Fruit fly (Drosophila melanogaster): Measurements from ENCODE around the gene CalpC.

Gene CalpC

DNA sequence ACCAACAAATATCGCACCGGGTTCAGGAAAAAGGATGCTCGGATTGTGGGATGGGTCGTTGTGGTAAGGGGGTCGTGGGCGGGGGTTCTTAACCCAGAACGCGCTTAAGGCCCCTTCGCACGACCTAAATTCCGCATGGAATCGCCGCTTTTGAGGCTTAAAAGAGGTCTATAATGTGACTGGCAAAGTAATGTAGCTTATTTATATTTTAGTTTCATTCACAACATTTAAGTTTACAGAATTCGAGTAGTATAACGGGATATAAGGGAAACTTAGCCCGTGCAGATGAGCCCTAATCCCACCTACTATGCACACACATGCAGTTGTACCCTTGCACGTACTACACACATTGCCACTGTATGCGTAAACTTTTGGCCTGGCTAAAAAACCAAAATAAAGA lies 46.8 kb upstream of the CalpC start (continued):
- no peak for TF ChIP-seq zen2 (GFP tag; IDR thresholded peaks at IDR 0.05; ENCODE audit: partially characterized antibody)
- peak; percentile 72; the same call in 2 of the 3 replicates for TF ChIP-seq CG2889 (GFP tag; IDR thresholded peaks at IDR 0.05)
- TF ChIP-seq odd (GFP tag; optimal IDR thresholded peaks at IDR 0.05), result peak; percentile 81
- TF ChIP-seq HLH4C (GFP tag; IDR thresholded peaks at IDR 0.05; ENCODE audit: partially characterized antibody), result no peak
- TF ChIP-seq Dip2 (GFP tag; IDR thresholded peaks at IDR 0.05), result no peak
- TF ChIP-seq dpn (GFP tag; optimal IDR thresholded peaks at IDR 0.05), result peak; percentile 13 to 66
- peak; percentile 77 for TF ChIP-seq sqz (GFP tag; optimal IDR thresholded peaks at IDR 0.05)
- TF ChIP-seq Max (GFP tag; optimal IDR thresholded peaks at IDR 0.05), result peak; percentile 46
- TF ChIP-seq Hmx (GFP tag; optimal IDR thresholded peaks at IDR 0.05), result no peak
- peak; percentile 61 for TF ChIP-seq CG7271 (tag; optimal IDR thresholded peaks at IDR 0.05)
- no peak for TF ChIP-seq z (GFP tag; IDR thresholded peaks at IDR 0.05)
- no peak for TF ChIP-seq Tbp (GFP tag; optimal IDR thresholded peaks at IDR 0.05)
- TF ChIP-seq CG7839 (tag; optimal IDR thresholded peaks at IDR 0.05), result peak; percentile 88
- peak; percentile 64 for TF ChIP-seq Atf6 (GFP tag; IDR thresholded peaks at IDR 0.05)
- no peak for TF ChIP-seq gro (GFP tag; optimal IDR thresholded peaks at IDR 0.05)
- peak; percentile 12 for TF ChIP-seq CG3838 (GFP tag; optimal IDR thresholded peaks at IDR 0.05)
- no peak for TF ChIP-seq CG1832 (GFP tag; optimal IDR thresholded peaks at IDR 0.05)
- TF ChIP-seq Scr (GFP tag; IDR thresholded peaks at IDR 0.05; ENCODE audit: partially characterized antibody), result no peak
- no peak for TF ChIP-seq Doc3 (GFP tag; IDR thresholded peaks at IDR 0.05; ENCODE audit: partially characterized antibody)
- no peak for TF ChIP-seq fru (optimal IDR thresholded peaks at IDR 0.05)
- peak; percentile 72 for TF ChIP-seq fd3F (GFP tag; optimal IDR thresholded peaks at IDR 0.05)
- peak; percentile 46 for TF ChIP-seq ems (GFP tag; optimal IDR thresholded peaks at IDR 0.05)
- peak; percentile 81 for TF ChIP-seq E2f1 (GFP tag; IDR thresholded peaks at IDR 0.05)
- TF ChIP-seq dati (GFP tag; IDR thresholded peaks at IDR 0.05), result peak; percentile 67
- peak; percentile 75 for TF ChIP-seq CG18619 (GFP tag; optimal IDR thresholded peaks at IDR 0.05)
- TF ChIP-seq Lim3 (GFP tag; IDR thresholded peaks at IDR 0.05), result no peak
- peak; percentile 21 for TF ChIP-seq tup (GFP tag; optimal IDR thresholded peaks at IDR 0.05)
- TF ChIP-seq Mad (GFP tag; optimal IDR thresholded peaks at IDR 0.05), result peak; percentile 73
- TF ChIP-seq bab2 (GFP tag; optimal IDR thresholded peaks at IDR 0.05), result peak; percentile 46
- no peak for TF ChIP-seq ERR (GFP tag; optimal IDR thresholded peaks at IDR 0.05)
- no peak for TF ChIP-seq insv (GFP tag; optimal IDR thresholded peaks at IDR 0.05)
- TF ChIP-seq Lpt (GFP tag; optimal IDR thresholded peaks at IDR 0.05), result no peak
- TF ChIP-seq CG4707 (GFP tag; optimal IDR thresholded peaks at IDR 0.05), result peak; percentile 81
- TF ChIP-seq oc (tag; optimal IDR thresholded peaks at IDR 0.05), result peak; percentile 75
- TF ChIP-seq CG16813 (GFP tag; IDR thresholded peaks at IDR 0.05; ENCODE audit: partially characterized antibody), result no peak
- peak; percentile 7 for TF ChIP-seq trh (GFP tag; optimal IDR thresholded peaks at IDR 0.05)
- TF ChIP-seq CG14441 (GFP tag; IDR thresholded peaks at IDR 0.05), result peak; percentile 81
- TF ChIP-seq trem (tag; optimal IDR thresholded peaks at IDR 0.05), result peak; percentile 85
- TF ChIP-seq CG1602 (GFP tag; optimal IDR thresholded peaks at IDR 0.05), result peak; percentile 49
- TF ChIP-seq usp (GFP tag; optimal IDR thresholded peaks at IDR 0.05), result no peak
- peak; percentile 68; the same call in 2 of the 3 replicates for TF ChIP-seq CG7357 (GFP tag; IDR thresholded peaks at IDR 0.05)
- TF ChIP-seq CG10959 (GFP tag; IDR thresholded peaks at IDR 0.05), result peak; percentile 78
- TF ChIP-seq Rfx (GFP tag; IDR thresholded peaks at IDR 0.05), result peak; percentile 84
- peak; percentile 80 to 93 for TF ChIP-seq bsh (GFP tag; optimal IDR thresholded peaks at IDR 0.05)
- peak; percentile 61 for TF ChIP-seq CG10654 (GFP tag; optimal IDR thresholded peaks at IDR 0.05)
- TF ChIP-seq bigmax (GFP tag; optimal IDR thresholded peaks at IDR 0.05), result peak; percentile 34
- peak; percentile 85 for TF ChIP-seq stc (GFP tag; IDR thresholded peaks at IDR 0.05)
- TF ChIP-seq Neu2 (GFP tag; optimal IDR thresholded peaks at IDR 0.05; ENCODE audit: borderline replicate concordance), result no peak
- no peak for TF ChIP-seq zfh2 (GFP tag; optimal IDR thresholded peaks at IDR 0.05)
- no peak for TF ChIP-seq pita (GFP tag; optimal IDR thresholded peaks at IDR 0.05)
- TF ChIP-seq lola (GFP tag; optimal IDR thresholded peaks at IDR 0.05), result peak in 1 of 3 experiments; percentile 86
- TF ChIP-seq D19A (tag; optimal IDR thresholded peaks at IDR 0.05), result peak; percentile 86
